Fruit fly (Drosophila melanogaster): Measurements from ENCODE around the gene nac.

The nac gene

dm6 chr3R:8269740-8270139 is 34.1 kb downstream of the nac start, which contains the start of gene CG9630 (continued):
- TF ChIP-seq CG3838 (GFP tag; optimal IDR thresholded peaks at IDR 0.05), result no peak
- TF ChIP-seq HLHmδ (GFP tag; optimal IDR thresholded peaks at IDR 0.05), result no peak
- TF ChIP-seq CG7987 (GFP tag; optimal IDR thresholded peaks at IDR 0.05), result peak; percentile 47
- no peak for TF ChIP-seq CG17359 (tag; optimal IDR thresholded peaks at IDR 0.05)
- TF ChIP-seq CG2199 (GFP tag; IDR thresholded peaks at IDR 0.05), result no peak
- TF ChIP-seq gcm2 (GFP tag; optimal IDR thresholded peaks at IDR 0.05), result no peak
- peak; percentile 85 for TF ChIP-seq twi (tag; optimal IDR thresholded peaks at IDR 0.05)
- TF ChIP-seq Ssrp (tag; optimal IDR thresholded peaks at IDR 0.05), result no peak
- peak; percentile 72 for TF ChIP-seq BEAF-32 (GFP tag; optimal IDR thresholded peaks at IDR 0.05)
- no peak for TF ChIP-seq CG5180 (GFP tag; optimal IDR thresholded peaks at IDR 0.05)
- peak; percentile 38 for TF ChIP-seq CG3995 (GFP tag; optimal IDR thresholded peaks at IDR 0.05)
- TF ChIP-seq NK7.1 (GFP tag; optimal IDR thresholded peaks at IDR 0.05), result no peak
- TF ChIP-seq hbn (GFP tag; IDR thresholded peaks at IDR 0.05; ENCODE audit: partially characterized antibody), result peak; percentile 55; the same call in 1 of the 2 replicates
- no peak for TF ChIP-seq D19B (GFP tag; optimal IDR thresholded peaks at IDR 0.05)
- TF ChIP-seq CG3847 (GFP tag; IDR thresholded peaks at IDR 0.05), result peak; percentile 88
- TF ChIP-seq phol (tag; optimal IDR thresholded peaks at IDR 0.05), result peak; percentile 66
- peak; percentile 80 for TF ChIP-seq CG34224 (GFP tag; IDR thresholded peaks at IDR 0.05; ENCODE audit: partially characterized antibody)
- no peak for TF ChIP-seq nerfin-2 (GFP tag; IDR thresholded peaks at IDR 0.05; ENCODE audit: partially characterized antibody)
- no peak for TF ChIP-seq CkIIα-i1 (GFP tag; IDR thresholded peaks at IDR 0.05)
- no peak for TF ChIP-seq dati (GFP tag; IDR thresholded peaks at IDR 0.05)
- TF ChIP-seq CG7928 (GFP tag; optimal IDR thresholded peaks at IDR 0.05), result peak; percentile 13
- TF ChIP-seq CG2875 (GFP tag; optimal IDR thresholded peaks at IDR 0.05), result no peak
- TF ChIP-seq CG14710 (tag; optimal IDR thresholded peaks at IDR 0.05), result peak; percentile 58
- TF ChIP-seq nmo (GFP tag; optimal IDR thresholded peaks at IDR 0.05), result peak; percentile 10
- no peak for TF ChIP-seq schlank (tag; optimal IDR thresholded peaks at IDR 0.05)
- no peak for TF ChIP-seq lmd (GFP tag; IDR thresholded peaks at IDR 0.05)
- no peak for TF ChIP-seq en (GFP tag; optimal IDR thresholded peaks at IDR 0.05)
- no peak for TF ChIP-seq ac (GFP tag; optimal IDR thresholded peaks at IDR 0.05)
- peak; percentile 77 for TF ChIP-seq MESR4 (GFP tag; optimal IDR thresholded peaks at IDR 0.05)
- no peak for TF ChIP-seq Nf-YB (GFP tag; optimal IDR thresholded peaks at IDR 0.05)
- TF ChIP-seq CG12071 (GFP tag; optimal IDR thresholded peaks at IDR 0.05), result no peak
- no peak for TF ChIP-seq Lim3 (GFP tag; IDR thresholded peaks at IDR 0.05)
- no peak for TF ChIP-seq CG8388 (GFP tag; optimal IDR thresholded peaks at IDR 0.05)
- TF ChIP-seq MBD-R2 (GFP tag; IDR thresholded peaks at IDR 0.05), result peak; percentile 88
- no peak for TF ChIP-seq Kr (GFP tag; optimal IDR thresholded peaks at IDR 0.05)
- TF ChIP-seq Myb (GFP tag; optimal IDR thresholded peaks at IDR 0.05), result no peak
- no peak for TF ChIP-seq dmrt11E (tag; optimal IDR thresholded peaks at IDR 0.05)
- TF ChIP-seq Hr78 (GFP tag; optimal IDR thresholded peaks at IDR 0.05), result no peak
- TF ChIP-seq wor (GFP tag; IDR thresholded peaks at IDR 0.05), result no peak
- no peak for TF ChIP-seq ATbp (GFP tag; optimal IDR thresholded peaks at IDR 0.05)
- peak; percentile 68; the same call in 2 of the 3 replicates for TF ChIP-seq CG6791 (GFP tag; IDR thresholded peaks at IDR 0.05; ENCODE audit: partially characterized antibody)
- TF ChIP-seq CG10959 (GFP tag; IDR thresholded peaks at IDR 0.05), result no peak
- TF ChIP-seq Hmx (GFP tag; optimal IDR thresholded peaks at IDR 0.05), result no peak
- TF ChIP-seq CG34376 (GFP tag; optimal IDR thresholded peaks at IDR 0.05), result no peak
- no peak for TF ChIP-seq Xbp1 (GFP tag; optimal IDR thresholded peaks at IDR 0.05)
- no peak for TF ChIP-seq CG33557 (GFP tag; optimal IDR thresholded peaks at IDR 0.05)
- TF ChIP-seq jumu (GFP tag; optimal IDR thresholded peaks at IDR 0.05), result no peak
- peak; percentile 75 for TF ChIP-seq Sry-δ (GFP tag; optimal IDR thresholded peaks at IDR 0.05)
- TF ChIP-seq bigmax (GFP tag; optimal IDR thresholded peaks at IDR 0.05), result peak; percentile 60
- no peak for TF ChIP-seq CG7357 (GFP tag; IDR thresholded peaks at IDR 0.05)

Measured in whole organism, embryonic.